Fruit fly (Drosophila melanogaster) whole organism, wandering third instar larva: ENCODE measurements around the gene CG1409.

ENCODE experiments used
- CrebA ChIP-seq: fragments of 200-800 bp; sonication (Bioruptor generic); optimal IDR thresholded peaks from 2 replicates; lab custom pipeline; 2016; ENCODE audit warnings: missing biosample characterization, mild to moderate bottlenecking, missing genetic modification characterization, borderline replicate concordance
- dsf ChIP-seq: sonication (Bioruptor generic); optimal IDR thresholded peaks from 2 replicates; lab custom pipeline; 2016; ENCODE audit warnings: missing biosample characterization, missing genetic modification characterization, borderline replicate concordance

dm6 chrX:7884360-7884759, 26.4 kb downstream of the CG1409 start, which contains the start of gene Ir7g:
- no peak for TF ChIP-seq CrebA (GFP tag; lab: Kevin White, UChicago)
- no peak for TF ChIP-seq dsf
